Worm (Caenorhabditis elegans) whole organism, young adult: ENCODE results near the gene R13A5.15.

Source experiments
- Y53F4B.3 ChIP-seq: fragments of 200-800 bp; sonication (Bioruptor generic); IDR thresholded peaks from 2 replicates; pipeline ENCODE4 v1.3.6; 2022; ENCODE audit warnings: missing genetic modification reagents, missing genetic modification characterization, missing compliant biosample characterization
- him-1 ChIP-seq: sonication (generic microtip); optimal IDR thresholded peaks from 2 replicates; lab custom pipeline; 2016; ENCODE audit warnings: missing genotype, missing genetic modification reagents, missing genetic modification characterization, missing compliant biosample characterization
- lsy-27 ChIP-seq: sonication (generic microtip); optimal IDR thresholded peaks from 2 replicates; lab custom pipeline; 2017; ENCODE audit warnings: missing genetic modification characterization, mild to moderate bottlenecking, missing compliant biosample characterization, antibody characterized with exemption, missing genotype, borderline replicate concordance; ENCODE audit not compliant: insufficient read depth
- nfya-2 ChIP-seq: fragments of 200-800 bp; sonication (Bioruptor generic); IDR thresholded peaks from 2 replicates; pipeline ENCODE4 v1.3.6; 2022; ENCODE audit warnings: missing genetic modification reagents, missing genetic modification characterization, missing compliant biosample characterization
- pha-4 ChIP-seq: fragments of 150-350 bp; sonication (generic microtip); optimal IDR thresholded peaks from 2 replicates; lab custom pipeline; 2014; ENCODE audit warnings: missing biosample characterization, missing genetic modification reagents, missing genetic modification characterization

- TF ChIP-seq nfya-2 (GFP tag; lab: Robert Waterston, UW) (no peak), pha-4 (no peak), lsy-27 (tag; lab: Kevin White, UChicago) (no peak), him-1 (no peak), Y53F4B.3 (GFP tag; lab: Robert Waterston, UW) (no peak)
Observed at ce11 chrIII:7614530-7614929, 26.4 kb upstream of the R13A5.15 start, which contains the start of gene T04A6.2.
